Worm (Caenorhabditis elegans): Measurements from ENCODE around the gene Y51A2D.18.
A peak's percentile ranks its signal among the peaks of the same experiment; 100 is the strongest.

ce11 chrV:18490284-18490832 is 3.3 kb upstream of the Y51A2D.18 start:
- TF ChIP-seq T22C8.4 (GFP tag; IDR thresholded peaks at IDR 0.05) (peak; percentile 66), flt-1 (GFP tag; IDR thresholded peaks at IDR 0.05) (no peak), klf-2 (GFP tag; conservative IDR thresholded peaks at IDR 0.05) (no peak), ztf-23 (GFP tag; IDR thresholded peaks at IDR 0.05) (0 out of 2 replicates have a peak, but pooled peaks have one; percentile 60), ref-1 (GFP tag; conservative IDR thresholded peaks at IDR 0.05) (no peak), ztf-29 (GFP tag; IDR thresholded peaks at IDR 0.05) (no peak), med-1 (GFP tag; optimal IDR thresholded peaks at IDR 0.05; ENCODE audit: insufficient read depth) (no peak), cog-1 (tag; optimal IDR thresholded peaks at IDR 0.05) (peak; percentile 8), tab-1 (GFP tag; IDR thresholded peaks at IDR 0.05) (0 out of 2 replicates have a peak, but pooled peaks have one; percentile 4)

All from whole organism, midembryonic.